Worm (Caenorhabditis elegans) whole organism, early embryonic: ENCODE measurements around the gene lelo-1.

Source experiments
- B0310.2 ChIP-seq: sonication (generic microtip); optimal IDR thresholded peaks from 2 replicates; lab custom pipeline; 2016; ENCODE audit warnings: mild to moderate bottlenecking, missing genetic modification characterization, missing compliant biosample characterization
- F13C5.2 ChIP-seq: sonication (generic microtip); optimal IDR thresholded peaks from 2 replicates; lab custom pipeline; 2017; ENCODE audit warnings: mild to moderate bottlenecking, missing genetic modification characterization, inconsistent platforms, missing compliant biosample characterization
- aly-1 ChIP-seq: sonication (generic microtip); optimal IDR thresholded peaks from 2 replicates; lab custom pipeline; 2016; ENCODE audit warnings: missing genetic modification characterization, missing compliant biosample characterization
- ama-1 ChIP-seq: fragments of 150-350 bp; optimal IDR thresholded peaks from 2 replicates; lab custom pipeline; 2014
- ceh-13 ChIP-seq: fragments of 200-800 bp; sonication (Bioruptor generic); optimal IDR thresholded peaks from 2 replicates; lab custom pipeline; 2018; ENCODE audit warnings: mild to moderate bottlenecking, missing genetic modification characterization, missing compliant biosample characterization
- ceh-36 ChIP-seq: sonication (generic microtip); optimal IDR thresholded peaks from 2 replicates; lab custom pipeline; 2016; ENCODE audit warnings: missing genetic modification characterization, inconsistent platforms, missing compliant biosample characterization
- ets-7 ChIP-seq: sonication (generic microtip); optimal IDR thresholded peaks from 2 replicates; lab custom pipeline; 2016; ENCODE audit warnings: missing genotype, missing genetic modification characterization, missing compliant biosample characterization
- flt-1 ChIP-seq: fragments of 200-800 bp; sonication (Bioruptor generic); IDR thresholded peaks from 2 replicates; pipeline ENCODE4 v1.3.6; 2022; ENCODE audit warnings: missing genetic modification characterization, missing compliant biosample characterization
- hmbx-1 ChIP-seq: sonication (generic microtip); optimal IDR thresholded peaks from 2 replicates; lab custom pipeline; 2016; ENCODE audit warnings: mild to moderate bottlenecking, missing genetic modification characterization, missing compliant biosample characterization
- hmg-4 ChIP-seq: fragments of 200-800 bp; sonication (Bioruptor generic); optimal IDR thresholded peaks from 2 replicates; lab custom pipeline; 2018; ENCODE audit warnings: mild to moderate bottlenecking, missing genetic modification characterization, missing compliant biosample characterization
- hnd-1 ChIP-seq: sonication (generic microtip); optimal IDR thresholded peaks from 2 replicates; lab custom pipeline; 2016; ENCODE audit warnings: missing genetic modification characterization, missing compliant biosample characterization
- pes-1 ChIP-seq: fragments of 200-800 bp; sonication (Bioruptor generic); IDR thresholded peaks from 2 replicates; pipeline ENCODE4 v1.3.6; 2022; ENCODE audit warnings: missing genetic modification reagents, missing genetic modification characterization, missing compliant biosample characterization
- scrt-1 ChIP-seq: fragments of 200-800 bp; sonication (Bioruptor generic); IDR thresholded peaks from 2 replicates; pipeline ENCODE4 v1.3.6; 2022; ENCODE audit warnings: missing genetic modification characterization, missing compliant biosample characterization
- sea-1 ChIP-seq: fragments of 200-800 bp; sonication (Bioruptor generic); conservative IDR thresholded peaks from 2 replicates; pipeline ENCODE4 v1.3.6; 2022; ENCODE audit warnings: missing genetic modification characterization, missing compliant biosample characterization
- tbx-11 ChIP-seq: fragments of 200-800 bp; sonication (Bioruptor generic); IDR thresholded peaks from 2 replicates; pipeline ENCODE4 v1.3.6; 2022; ENCODE audit warnings: missing genetic modification characterization, missing compliant biosample characterization
- tbx-37 ChIP-seq: fragments of 200-800 bp; sonication (Bioruptor generic); conservative IDR thresholded peaks from 2 replicates; pipeline ENCODE4 v1.3.6; 2022; ENCODE audit warnings: missing genetic modification reagents, missing genetic modification characterization, missing compliant biosample characterization
- tra-4 ChIP-seq: sonication (generic microtip); optimal IDR thresholded peaks from 2 replicates; lab custom pipeline; 2017; ENCODE audit warnings: missing genetic modification characterization, missing compliant biosample characterization

The lelo-1 gene

DNA sequence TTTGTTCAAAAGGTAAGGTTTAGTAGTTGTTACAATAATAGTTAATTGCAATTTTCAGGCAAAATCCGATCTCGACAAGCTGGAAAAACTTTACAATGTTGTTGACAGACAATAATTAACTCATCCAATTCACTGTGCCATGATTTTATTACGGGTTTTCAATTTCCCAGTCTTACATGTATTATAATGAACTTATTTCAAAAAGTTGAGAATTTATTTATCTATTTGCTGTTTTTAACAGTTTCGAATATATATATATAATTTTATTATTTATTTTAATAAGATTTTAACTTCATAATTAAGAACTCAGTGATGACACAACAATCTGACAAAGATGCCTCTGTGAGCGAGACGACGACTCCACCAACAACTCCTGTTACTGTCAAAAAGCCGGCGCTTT, at the start of gene lelo-1:
Gene lelo-1, plus strand, starts transcription at position 301 of the 400 bp plus-strand sequence.
- TF ChIP-seq pes-1 (GFP tag; lab: Robert Waterston, UW), result no peak
- no peak for TF ChIP-seq flt-1 (GFP tag; lab: Robert Waterston, UW)
- no peak for TF ChIP-seq tbx-11 (GFP tag; lab: Robert Waterston, UW)
- no peak for TF ChIP-seq F13C5.2 (tag; lab: Kevin White, UChicago)
- TF ChIP-seq ama-1 (lab: Kevin White, UChicago), result no peak
- no peak for TF ChIP-seq hnd-1 (tag; lab: Kevin White, UChicago)
- TF ChIP-seq hmg-4, result no peak
- no peak for TF ChIP-seq ets-7 (tag; lab: Kevin White, UChicago)
- no peak for TF ChIP-seq aly-1 (tag; lab: Kevin White, UChicago)

- TF ChIP-seq hmbx-1, result no peak
- no peak for TF ChIP-seq tra-4 (tag; lab: Kevin White, UChicago)
- no peak for TF ChIP-seq pes-1 (GFP tag; lab: Robert Waterston, UW)
- TF ChIP-seq tbx-11 (GFP tag; lab: Robert Waterston, UW), result no peak
- no peak for TF ChIP-seq B0310.2 (tag; lab: Kevin White, UChicago)
- no peak for TF ChIP-seq sea-1 (GFP tag; lab: Robert Waterston, UW)
- TF ChIP-seq F13C5.2 (tag; lab: Kevin White, UChicago), result no peak
- TF ChIP-seq aly-1 (tag; lab: Kevin White, UChicago), result no peak
- no peak for TF ChIP-seq hnd-1 (tag; lab: Kevin White, UChicago)
- no peak for TF ChIP-seq hmg-4
- TF ChIP-seq ama-1 (lab: Kevin White, UChicago), result no peak
- no peak for TF ChIP-seq ceh-13 (GFP tag; lab: Kevin White, UChicago)
- TF ChIP-seq tbx-37, result no peak
- no peak for TF ChIP-seq ets-7 (tag; lab: Kevin White, UChicago)
- TF ChIP-seq ceh-36, result no peak
- no peak for TF ChIP-seq scrt-1
Measured at ce11 chrII:6196875-6197274, 49.3 kb upstream of the lelo-1 start, which contains the start of the genes rbmx-2 and C30B5.2. Gene rbmx-2, minus strand, starts transcription at chrII:6196948. Gene C30B5.2, plus strand, starts transcription at chrII:6197180.

DNA sequence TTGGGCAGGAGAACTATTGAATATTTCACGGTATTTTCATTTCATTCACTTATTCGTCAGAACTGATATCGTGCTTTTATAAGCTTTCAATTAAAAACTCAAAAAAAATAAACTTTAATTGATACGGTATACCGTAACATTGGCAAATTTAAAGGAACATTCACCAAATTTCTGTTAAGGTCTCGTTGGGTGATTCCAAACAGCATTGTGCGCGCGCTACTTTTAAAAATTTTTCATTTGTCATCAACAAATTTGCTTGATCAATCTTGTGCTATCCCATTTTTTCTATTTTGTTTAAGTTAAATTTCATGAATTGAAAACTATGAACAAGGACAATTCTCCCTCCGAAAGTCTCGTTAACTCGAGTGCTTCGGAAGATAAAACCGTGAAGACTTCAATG, 47.7 kb upstream of the lelo-1 start, which contains the start of gene szy-4:
Gene szy-4, plus strand, starts transcription at position 229 of the 400 bp plus-strand sequence.
- TF ChIP-seq scrt-1 (no peak), tbx-37 (no peak), hmg-4 (no peak), ets-7 (tag; lab: Kevin White, UChicago) (no peak), tbx-11 (GFP tag; lab: Robert Waterston, UW) (no peak), sea-1 (GFP tag; lab: Robert Waterston, UW) (no peak), hnd-1 (tag; lab: Kevin White, UChicago) (no peak)

DNA sequence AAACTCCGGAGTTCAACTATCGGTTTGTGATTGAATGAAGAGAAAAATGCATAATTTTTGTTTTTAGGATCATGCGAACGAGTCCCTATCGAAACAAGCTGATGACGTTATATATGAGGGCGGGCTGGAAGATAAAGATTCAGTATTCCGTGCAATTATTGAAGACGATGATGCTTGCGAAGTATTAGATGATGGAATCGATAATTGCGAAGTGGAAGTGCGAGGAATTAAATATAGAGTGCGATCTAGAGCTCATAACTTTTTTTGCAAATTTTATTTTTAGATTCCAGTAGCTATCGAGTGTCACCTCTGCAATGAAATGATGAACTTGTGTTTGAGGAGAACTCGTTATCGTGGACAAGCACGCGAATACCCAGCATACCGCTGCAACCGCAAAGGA, 47.1 kb upstream of the lelo-1 start:
- TF ChIP-seq ets-7 (tag; lab: Kevin White, UChicago), result no peak
- TF ChIP-seq aly-1 (tag; lab: Kevin White, UChicago), result no peak
- no peak for TF ChIP-seq hmbx-1
- no peak for TF ChIP-seq sea-1 (GFP tag; lab: Robert Waterston, UW)
- TF ChIP-seq ama-1 (lab: Kevin White, UChicago), result no peak
- TF ChIP-seq ceh-13 (GFP tag; lab: Kevin White, UChicago), result no peak
- TF ChIP-seq ceh-36, result no peak
- no peak for TF ChIP-seq scrt-1
- no peak for TF ChIP-seq tra-4 (tag; lab: Kevin White, UChicago)
- TF ChIP-seq hnd-1 (tag; lab: Kevin White, UChicago), result no peak
- TF ChIP-seq tbx-11 (GFP tag; lab: Robert Waterston, UW), result no peak
- TF ChIP-seq pes-1 (GFP tag; lab: Robert Waterston, UW), result no peak
- TF ChIP-seq tbx-37, result no peak
- TF ChIP-seq flt-1 (GFP tag; lab: Robert Waterston, UW), result no peak
- TF ChIP-seq F13C5.2 (tag; lab: Kevin White, UChicago), result no peak
- TF ChIP-seq B0310.2 (tag; lab: Kevin White, UChicago), result no peak
- TF ChIP-seq hmg-4, result no peak

ce11 chrII:6202910-6203309, 43.2 kb upstream of the lelo-1 start, which contains the start of gene C30B5.17:
Gene C30B5.17, minus strand, starts transcription at chrII:6203010.
- TF ChIP-seq hmbx-1 (no peak), ceh-13 (GFP tag; lab: Kevin White, UChicago) (no peak), ama-1 (lab: Kevin White, UChicago) (no peak), ets-7 (tag; lab: Kevin White, UChicago) (no peak), ceh-36 (no peak), scrt-1 (no peak), B0310.2 (tag; lab: Kevin White, UChicago) (no peak), tbx-37 (no peak), F13C5.2 (tag; lab: Kevin White, UChicago) (no peak), sea-1 (GFP tag; lab: Robert Waterston, UW) (no peak), flt-1 (GFP tag; lab: Robert Waterston, UW) (no peak), tbx-11 (GFP tag; lab: Robert Waterston, UW) (no peak), hnd-1 (tag; lab: Kevin White, UChicago) (no peak), tra-4 (tag; lab: Kevin White, UChicago) (no peak)

DNA sequence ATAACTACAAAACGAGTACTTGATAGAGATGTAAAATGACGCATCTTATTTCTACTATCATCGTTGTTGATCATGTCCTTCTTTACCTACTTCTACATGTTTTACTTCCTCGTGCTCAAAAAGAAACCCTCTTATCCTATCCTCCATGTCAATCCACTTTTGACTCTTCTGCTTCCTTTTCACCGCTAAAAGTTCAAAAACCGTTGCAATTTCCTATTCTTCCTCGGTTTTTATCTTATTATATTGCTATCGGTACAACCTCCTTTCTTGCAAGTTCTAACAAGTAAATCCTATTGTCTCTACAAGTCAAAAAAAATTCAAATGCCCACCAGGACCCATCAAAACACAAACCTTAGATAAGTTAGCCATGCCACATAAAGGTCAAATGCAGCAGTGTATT, 38.9 kb upstream of the lelo-1 start:
- TF ChIP-seq ceh-13 (GFP tag; lab: Kevin White, UChicago) (no peak), flt-1 (GFP tag; lab: Robert Waterston, UW) (no peak), pes-1 (GFP tag; lab: Robert Waterston, UW) (no peak), aly-1 (tag; lab: Kevin White, UChicago) (no peak), sea-1 (GFP tag; lab: Robert Waterston, UW) (no peak), tra-4 (tag; lab: Kevin White, UChicago) (no peak), F13C5.2 (tag; lab: Kevin White, UChicago) (no peak), tbx-37 (no peak), scrt-1 (no peak), ceh-36 (no peak), hnd-1 (tag; lab: Kevin White, UChicago) (no peak), ama-1 (lab: Kevin White, UChicago) (no peak)

DNA sequence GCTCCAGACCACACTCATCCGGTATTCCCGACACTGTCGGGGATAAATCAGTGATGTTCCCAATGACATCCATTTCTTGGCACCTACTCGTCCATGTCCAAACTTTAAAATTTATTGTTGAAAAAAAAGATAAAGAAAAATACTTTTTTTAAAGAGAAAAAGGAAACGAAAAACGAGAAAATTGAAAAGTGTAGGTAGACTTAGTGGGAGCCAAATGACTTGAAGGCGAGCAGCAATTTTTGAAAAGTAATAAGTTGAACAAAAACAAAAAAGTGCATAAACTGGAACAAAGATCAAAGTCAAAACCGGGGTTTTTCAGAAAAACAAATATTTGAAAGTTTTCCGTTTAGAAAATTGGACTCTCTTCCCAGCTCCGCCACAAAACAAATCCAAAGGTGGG, 38.0 kb upstream of the lelo-1 start, which contains the start of gene daf-37:
Gene daf-37, minus strand, starts transcription at position 101 of the 400 bp plus-strand sequence.
- TF ChIP-seq sea-1 (GFP tag; lab: Robert Waterston, UW) (no peak), scrt-1 (no peak), tra-4 (tag; lab: Kevin White, UChicago) (no peak), F13C5.2 (tag; lab: Kevin White, UChicago) (no peak), ama-1 (lab: Kevin White, UChicago) (no peak), ceh-13 (GFP tag; lab: Kevin White, UChicago) (no peak), B0310.2 (tag; lab: Kevin White, UChicago) (no peak), pes-1 (GFP tag; lab: Robert Waterston, UW) (no peak), tbx-37 (no peak), tbx-11 (GFP tag; lab: Robert Waterston, UW) (no peak), ets-7 (tag; lab: Kevin White, UChicago) (no peak), flt-1 (GFP tag; lab: Robert Waterston, UW) (no peak), ceh-36 (no peak)
